Worm (Caenorhabditis elegans) whole organism, early embryonic: Measurements from ENCODE around the gene slc-9B.2.

Experiments used
- B0310.2 ChIP-seq: sonication (generic microtip); optimal IDR thresholded peaks from 2 replicates; lab custom pipeline; 2016; ENCODE audit warnings: mild to moderate bottlenecking, missing genetic modification characterization, missing compliant biosample characterization
- F13C5.2 ChIP-seq: sonication (generic microtip); optimal IDR thresholded peaks from 2 replicates; lab custom pipeline; 2017; ENCODE audit warnings: mild to moderate bottlenecking, missing genetic modification characterization, inconsistent platforms, missing compliant biosample characterization
- aly-1 ChIP-seq: sonication (generic microtip); optimal IDR thresholded peaks from 2 replicates; lab custom pipeline; 2016; ENCODE audit warnings: missing genetic modification characterization, missing compliant biosample characterization
- ama-1 ChIP-seq: fragments of 150-350 bp; optimal IDR thresholded peaks from 2 replicates; lab custom pipeline; 2014
- ceh-36 ChIP-seq: sonication (generic microtip); optimal IDR thresholded peaks from 2 replicates; lab custom pipeline; 2016; ENCODE audit warnings: missing genetic modification characterization, inconsistent platforms, missing compliant biosample characterization
- ets-7 ChIP-seq: sonication (generic microtip); optimal IDR thresholded peaks from 2 replicates; lab custom pipeline; 2016; ENCODE audit warnings: missing genotype, missing genetic modification characterization, missing compliant biosample characterization
- flt-1 ChIP-seq: fragments of 200-800 bp; sonication (Bioruptor generic); IDR thresholded peaks from 2 replicates; pipeline ENCODE4 v1.3.6; 2022; ENCODE audit warnings: missing genetic modification characterization, missing compliant biosample characterization
- hmbx-1 ChIP-seq: sonication (generic microtip); optimal IDR thresholded peaks from 2 replicates; lab custom pipeline; 2016; ENCODE audit warnings: mild to moderate bottlenecking, missing genetic modification characterization, missing compliant biosample characterization
- hnd-1 ChIP-seq: sonication (generic microtip); optimal IDR thresholded peaks from 2 replicates; lab custom pipeline; 2016; ENCODE audit warnings: missing genetic modification characterization, missing compliant biosample characterization
- pes-1 ChIP-seq: fragments of 200-800 bp; sonication (Bioruptor generic); IDR thresholded peaks from 2 replicates; pipeline ENCODE4 v1.3.6; 2022; ENCODE audit warnings: missing genetic modification reagents, missing genetic modification characterization, missing compliant biosample characterization
- sea-1 ChIP-seq: fragments of 200-800 bp; sonication (Bioruptor generic); conservative IDR thresholded peaks from 2 replicates; pipeline ENCODE4 v1.3.6; 2022; ENCODE audit warnings: missing genetic modification characterization, missing compliant biosample characterization
- tbx-37 ChIP-seq: fragments of 200-800 bp; sonication (Bioruptor generic); conservative IDR thresholded peaks from 2 replicates; pipeline ENCODE4 v1.3.6; 2022; ENCODE audit warnings: missing genetic modification reagents, missing genetic modification characterization, missing compliant biosample characterization
- tra-4 ChIP-seq: sonication (generic microtip); optimal IDR thresholded peaks from 2 replicates; lab custom pipeline; 2017; ENCODE audit warnings: missing genetic modification characterization, missing compliant biosample characterization

- TF ChIP-seq sea-1 (GFP tag; lab: Robert Waterston, UW) = no peak
- TF ChIP-seq ama-1 (lab: Kevin White, UChicago) = no peak
- no peak for TF ChIP-seq tbx-37 (GFP tag; lab: Robert Waterston, UW)
- no peak for TF ChIP-seq F13C5.2
- TF ChIP-seq pes-1 (GFP tag; lab: Robert Waterston, UW) = no peak
- no peak for TF ChIP-seq aly-1 (tag; lab: Kevin White, UChicago)
- TF ChIP-seq ets-7 (tag; lab: Kevin White, UChicago) = no peak
- no peak for TF ChIP-seq tra-4 (tag; lab: Kevin White, UChicago)
- TF ChIP-seq ceh-36 = no peak
- no peak for TF ChIP-seq B0310.2 (tag; lab: Kevin White, UChicago)
- TF ChIP-seq hmbx-1 (tag; lab: Kevin White, UChicago) = no peak
- TF ChIP-seq flt-1 (GFP tag; lab: Robert Waterston, UW) = no peak
- TF ChIP-seq hnd-1 (tag; lab: Kevin White, UChicago) = no peak
Measured at ce11 chrV:16300276-16300675, 38.6 kb upstream of the slc-9B.2 start, which contains the start of gene srbc-82.
